Worm (Caenorhabditis elegans): ENCODE results near the gene ltd-1.

DNA sequence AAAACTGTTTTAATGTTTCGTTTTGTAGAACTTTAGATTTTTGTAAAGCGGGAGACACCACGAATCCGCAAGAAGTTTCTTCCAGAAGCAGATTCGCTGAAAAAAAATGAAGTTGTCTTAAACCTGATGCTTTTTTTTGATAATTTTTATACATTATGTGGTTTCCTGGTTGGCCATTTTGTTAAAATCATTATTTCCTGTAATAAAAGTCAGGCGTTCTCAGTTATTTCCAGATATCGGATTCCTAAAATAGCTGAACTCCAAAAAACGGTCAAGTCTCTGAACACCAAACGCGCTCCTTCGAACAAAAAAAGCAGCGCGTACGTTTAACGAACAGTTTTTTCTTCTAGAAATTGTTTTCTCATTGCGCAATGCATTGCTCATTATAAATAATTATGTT is 44.8 kb upstream of the ltd-1 start:
- TF ChIP-seq ref-2 (tag; optimal IDR thresholded peaks at IDR 0.05) = peak; percentile 65
- no peak for TF ChIP-seq ceh-18 (tag; optimal IDR thresholded peaks at IDR 0.05)
- peak; percentile 28 for TF ChIP-seq ztf-16 (tag; optimal IDR thresholded peaks at IDR 0.05)
- TF ChIP-seq C38D4.7 (GFP tag; optimal IDR thresholded peaks at IDR 0.05) = no peak
- no peak for TF ChIP-seq odd-2 (tag; optimal IDR thresholded peaks at IDR 0.05)
- TF ChIP-seq mec-3 (tag; optimal IDR thresholded peaks at IDR 0.05; ENCODE audit: borderline replicate concordance) = peak; percentile 71
